Worm (Caenorhabditis elegans) whole organism, young adult: ENCODE measurements around the gene F35E8.7.

Source experiments
- B0035.1 ChIP-seq: sonication (generic microtip); optimal IDR thresholded peaks from 2 replicates; lab custom pipeline; 2016; ENCODE audit warnings: missing genetic modification characterization, mild to moderate bottlenecking, missing compliant biosample characterization, missing genotype, missing genetic modification reagents
- B0261.1 ChIP-seq: sonication (generic microtip); optimal IDR thresholded peaks from 2 replicates; lab custom pipeline; 2016; ENCODE audit warnings: mild to moderate bottlenecking, missing genetic modification characterization, moderate library complexity, missing compliant biosample characterization
- B0336.3 ChIP-seq: fragments of 200-800 bp; sonication (Bioruptor generic); IDR thresholded peaks from 2 replicates; pipeline ENCODE4 v1.3.6; 2022; ENCODE audit warnings: missing genetic modification characterization, missing compliant biosample characterization
- F22D6.2 ChIP-seq: sonication (generic microtip); optimal IDR thresholded peaks from 2 replicates; lab custom pipeline; 2016; ENCODE audit warnings: mild to moderate bottlenecking, missing genetic modification characterization, missing compliant biosample characterization
- F37B4.10 ChIP-seq: fragments of 200-800 bp; sonication (Bioruptor generic); IDR thresholded peaks from 2 replicates; pipeline ENCODE4 v1.3.6; 2022; ENCODE audit warnings: missing genetic modification characterization, missing compliant biosample characterization
- F49E8.2 ChIP-seq: sonication (generic microtip); optimal IDR thresholded peaks from 3 replicates; lab custom pipeline; 2017; ENCODE audit warnings: missing genetic modification characterization, mild to moderate bottlenecking, missing compliant biosample characterization, antibody characterized with exemption, moderate library complexity; ENCODE audit not compliant: insufficient read depth
- K12H6.12 ChIP-seq: fragments of 200-800 bp; sonication (Bioruptor generic); optimal IDR thresholded peaks from 2 replicates; lab custom pipeline; 2018; ENCODE audit warnings: mild to moderate bottlenecking, missing genetic modification characterization, missing compliant biosample characterization
- T07F8.4 ChIP-seq: sonication (generic microtip); optimal IDR thresholded peaks from 2 replicates; lab custom pipeline; 2016; ENCODE audit warnings: mild to moderate bottlenecking, missing genetic modification characterization, moderate library complexity, missing compliant biosample characterization
- Y56A3A.18 ChIP-seq: fragments of 200-800 bp; sonication (Bioruptor generic); IDR thresholded peaks from 2 replicates; pipeline ENCODE4 v1.3.6; 2022; ENCODE audit warnings: missing genetic modification reagents, missing genetic modification characterization, missing compliant biosample characterization
- Y67H2A.10 ChIP-seq: fragments of 200-800 bp; sonication (Bioruptor generic); conservative IDR thresholded peaks from 2 replicates; pipeline ENCODE4 v1.3.6; 2022; ENCODE audit warnings: missing genetic modification reagents, missing genetic modification characterization, missing compliant biosample characterization
- Y95B8A.8 ChIP-seq: fragments of 200-800 bp; sonication (Bioruptor generic); IDR thresholded peaks from 2 replicates; pipeline ENCODE4 v1.3.6; 2022; ENCODE audit warnings: missing genetic modification reagents, missing genetic modification characterization, missing compliant biosample characterization
- akir-1 ChIP-seq: fragments of 200-800 bp; sonication (Bioruptor generic); optimal IDR thresholded peaks from 2 replicates; lab custom pipeline; 2018; ENCODE audit warnings: mild to moderate bottlenecking, missing genetic modification characterization, moderate library complexity, missing compliant biosample characterization
- attf-6 ChIP-seq: fragments of 200-800 bp; sonication (Bioruptor generic); IDR thresholded peaks from 2 replicates; pipeline ENCODE4 v1.3.6; 2022; ENCODE audit warnings: missing genetic modification reagents, missing genetic modification characterization, missing compliant biosample characterization
- ccch-3 ChIP-seq: fragments of 200-800 bp; sonication (Bioruptor generic); optimal IDR thresholded peaks from 2 replicates; lab custom pipeline; 2018; ENCODE audit warnings: mild to moderate bottlenecking, missing genetic modification characterization, missing compliant biosample characterization
- cebp-1 ChIP-seq, 2 experiments: fragments of 200-800 bp in 1 of 2; sonication (Bioruptor generic) in 1 of 2; sonication (generic microtip) in 1 of 2; IDR thresholded peaks in 1 of 2; optimal IDR thresholded peaks in 1 of 2; 2 replicates each; pipeline versions ENCODE4 v1.3.6 to Lab custom; 2017 to 2022; ENCODE audit warnings: missing compliant biosample characterization in 2 of 2, missing genetic modification characterization in 2 of 2, mild to moderate bottlenecking in 1 of 2, missing genetic modification reagents in 1 of 2, moderate library complexity in 1 of 2
- ceh-100 ChIP-seq: fragments of 200-800 bp; sonication (Bioruptor generic); IDR thresholded peaks from 2 replicates; pipeline ENCODE4 v1.3.6; 2022; ENCODE audit warnings: missing genetic modification reagents, missing genetic modification characterization, missing compliant biosample characterization
- ceh-27 ChIP-seq: fragments of 200-800 bp; sonication (Bioruptor generic); optimal IDR thresholded peaks from 2 replicates; lab custom pipeline; 2018; ENCODE audit warnings: mild to moderate bottlenecking, missing genetic modification characterization, moderate library complexity, missing compliant biosample characterization
- ceh-58 ChIP-seq: fragments of 200-800 bp; sonication (Bioruptor generic); IDR thresholded peaks from 2 replicates; pipeline ENCODE4 v1.3.6; 2022; ENCODE audit warnings: missing genetic modification characterization, missing compliant biosample characterization
- ceh-79 ChIP-seq: sonication (generic microtip); optimal IDR thresholded peaks from 2 replicates; lab custom pipeline; 2017; ENCODE audit warnings: mild to moderate bottlenecking, missing genetic modification characterization, missing compliant biosample characterization
- ceh-91 ChIP-seq: fragments of 200-800 bp; sonication (Bioruptor generic); IDR thresholded peaks from 2 replicates; pipeline ENCODE4 v1.3.6; 2022; ENCODE audit warnings: missing genetic modification reagents, missing genetic modification characterization, missing compliant biosample characterization
- chd-7 ChIP-seq: sonication (generic microtip); optimal IDR thresholded peaks from 2 replicates; lab custom pipeline; 2016; ENCODE audit warnings: mild to moderate bottlenecking, missing genetic modification characterization, moderate library complexity, missing compliant biosample characterization
- die-1 ChIP-seq: sonication (generic microtip); optimal IDR thresholded peaks from 2 replicates; lab custom pipeline; 2016; ENCODE audit warnings: missing genotype, mild to moderate bottlenecking, missing genetic modification characterization, missing compliant biosample characterization
- dpl-1 ChIP-seq: fragments of 150-350 bp; optimal IDR thresholded peaks from 2 replicates; lab custom pipeline; 2014; ENCODE audit warnings: missing biosample characterization, missing genetic modification reagents, missing genetic modification characterization
- egrh-3 ChIP-seq: fragments of 200-800 bp; sonication (Bioruptor generic); IDR thresholded peaks from 2 replicates; pipeline ENCODE4 v1.3.6; 2022; ENCODE audit warnings: missing genetic modification reagents, missing genetic modification characterization, missing compliant biosample characterization
- fkh-3 ChIP-seq: sonication (generic microtip); optimal IDR thresholded peaks from 2 replicates; lab custom pipeline; 2016; ENCODE audit warnings: mild to moderate bottlenecking, missing genetic modification characterization, missing compliant biosample characterization
- gei-17 ChIP-seq: fragments of 200-800 bp; sonication (Bioruptor generic); optimal IDR thresholded peaks from 2 replicates; lab custom pipeline; 2018; ENCODE audit warnings: mild to moderate bottlenecking, missing genetic modification characterization, missing compliant biosample characterization
- lag-1 ChIP-seq: fragments of 200-800 bp; sonication (Bioruptor generic); IDR thresholded peaks from 2 replicates; pipeline ENCODE4 v1.3.6; 2022; ENCODE audit warnings: missing genetic modification reagents, missing genetic modification characterization, missing compliant biosample characterization
- let-607 ChIP-seq, 2 experiments: fragments of 200-800 bp in 1 of 2; sonication (Bioruptor generic) in 1 of 2; sonication (generic microtip) in 1 of 2; optimal IDR thresholded peaks; 2 replicates each; lab custom pipeline; 2016 to 2018; ENCODE audit warnings: mild to moderate bottlenecking in 2 of 2, missing compliant biosample characterization in 2 of 2, missing genetic modification characterization in 2 of 2, moderate library complexity in 2 of 2, missing genotype in 1 of 2
- lin-26 ChIP-seq: fragments of 200-800 bp; sonication (Bioruptor generic); IDR thresholded peaks from 2 replicates; pipeline ENCODE4 v1.3.6; 2022; ENCODE audit warnings: missing genetic modification reagents, missing genetic modification characterization, missing compliant biosample characterization
- lin-35 ChIP-seq, 3 experiments: fragments of 150-350 bp in 2 of 3; sonication (generic microtip) in 1 of 3; optimal IDR thresholded peaks; 2 replicates each; lab custom pipeline; 2014 to 2018; ENCODE audit warnings: missing biosample characterization in 3 of 3, missing genetic modification characterization in 3 of 3, missing genetic modification reagents in 3 of 3
- lin-40 ChIP-seq: sonication (generic microtip); optimal IDR thresholded peaks from 2 replicates; lab custom pipeline; 2016; ENCODE audit warnings: missing genetic modification characterization, mild to moderate bottlenecking, missing compliant biosample characterization, missing genotype, missing genetic modification reagents
- madf-3 ChIP-seq: fragments of 200-800 bp; sonication (Bioruptor generic); IDR thresholded peaks from 2 replicates; pipeline ENCODE4 v1.3.6; 2022; ENCODE audit warnings: missing genetic modification reagents, missing genetic modification characterization, missing compliant biosample characterization
- mel-28 ChIP-seq: sonication (generic microtip); optimal IDR thresholded peaks from 2 replicates; lab custom pipeline; 2016; ENCODE audit warnings: borderline replicate concordance, mild to moderate bottlenecking, missing genetic modification characterization, missing compliant biosample characterization
- mxl-1 ChIP-seq: sonication (generic microtip); optimal IDR thresholded peaks from 2 replicates; lab custom pipeline; 2016; ENCODE audit warnings: missing genetic modification characterization, missing compliant biosample characterization
- nhr-120 ChIP-seq: fragments of 200-800 bp; sonication (Bioruptor generic); IDR thresholded peaks from 2 replicates; pipeline ENCODE4 v1.3.6; 2022; ENCODE audit warnings: missing genetic modification characterization, missing compliant biosample characterization
- nhr-80 ChIP-seq: sonication (generic microtip); optimal IDR thresholded peaks from 2 replicates; lab custom pipeline; 2016; ENCODE audit warnings: missing genetic modification characterization, missing compliant biosample characterization
- snpc-3.4 ChIP-seq: sonication (generic microtip); optimal IDR thresholded peaks from 2 replicates; lab custom pipeline; 2017; ENCODE audit warnings: missing genetic modification characterization, mild to moderate bottlenecking, missing compliant biosample characterization, antibody characterized with exemption, moderate library complexity, missing genotype, missing genetic modification reagents
- snpc-4 ChIP-seq, 5 experiments: fragments of 150-350 bp in 1 of 5; sonication (generic microtip) in 4 of 5; optimal IDR thresholded peaks; 2 replicates each; lab custom pipeline; 2014 to 2018; ENCODE audit warnings: missing genetic modification characterization in 5 of 5, missing biosample characterization in 3 of 5, antibody characterized with exemption in 2 of 5, mild to moderate bottlenecking in 2 of 5, missing compliant biosample characterization in 2 of 5, missing genotype in 2 of 5, moderate library complexity in 2 of 5, missing genetic modification reagents in 1 of 5
- tbp1 ChIP-seq: fragments of 200-800 bp; sonication (Bioruptor generic); optimal IDR thresholded peaks from 2 replicates; lab custom pipeline; 2018; ENCODE audit warnings: mild to moderate bottlenecking, missing genetic modification characterization, missing compliant biosample characterization
- ztf-25 ChIP-seq: fragments of 200-800 bp; sonication (Bioruptor generic); IDR thresholded peaks from 2 replicates; pipeline ENCODE4 v1.3.6; 2022; ENCODE audit warnings: missing genetic modification reagents, missing genetic modification characterization, missing compliant biosample characterization
- ztf-26 ChIP-seq: sonication (generic microtip); optimal IDR thresholded peaks from 2 replicates; lab custom pipeline; 2017; ENCODE audit warnings: missing genetic modification characterization, missing compliant biosample characterization
- ztf-28 ChIP-seq: fragments of 200-800 bp; sonication (Bioruptor generic); IDR thresholded peaks from 2 replicates; pipeline ENCODE4 v1.3.6; 2022; ENCODE audit warnings: missing genetic modification reagents, missing genetic modification characterization, missing compliant biosample characterization
- ztf-3 ChIP-seq: fragments of 200-800 bp; sonication (Bioruptor generic); optimal IDR thresholded peaks from 2 replicates; lab custom pipeline; 2018; ENCODE audit warnings: mild to moderate bottlenecking, missing genetic modification characterization, missing compliant biosample characterization

F35E8.7 gene

DNA sequence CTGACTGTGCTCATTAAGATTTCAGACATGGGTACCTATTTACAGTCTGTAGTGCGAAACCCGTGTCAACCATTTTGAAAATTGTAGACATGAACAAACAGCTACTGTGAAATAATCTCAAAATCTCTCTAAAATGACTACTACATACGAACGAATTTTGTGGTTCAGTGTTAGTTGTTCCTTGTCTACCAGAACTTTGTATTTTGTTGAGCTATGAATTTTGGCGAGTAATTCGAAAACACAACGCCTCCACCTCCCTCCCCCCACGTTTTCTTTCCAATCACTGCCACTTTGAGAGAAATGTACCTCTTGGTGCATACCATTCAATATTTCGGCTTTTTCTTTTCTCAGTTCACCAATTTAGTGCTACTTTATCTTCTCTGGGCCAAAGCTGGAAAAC is 21.1 kb upstream of the F35E8.7 start, which contains the start of gene T06C12.11:
T06C12.11 (plus strand) TSS at position 301 of the 400 bp plus-strand sequence.
- TF ChIP-seq ztf-3 (GFP tag; lab: Kevin White, UChicago), result no peak
- no peak for TF ChIP-seq F37B4.10 (GFP tag; lab: Robert Waterston, UW)
- TF ChIP-seq B0336.3 (GFP tag; lab: Robert Waterston, UW), result no peak
- no peak for TF ChIP-seq Y56A3A.18
- no peak for TF ChIP-seq nhr-80 (tag; lab: Kevin White, UChicago)
- TF ChIP-seq attf-6 (GFP tag; lab: Robert Waterston, UW), result no peak
- TF ChIP-seq egrh-3 (GFP tag; lab: Robert Waterston, UW), result no peak
- TF ChIP-seq ceh-79 (tag; lab: Kevin White, UChicago), result no peak
- TF ChIP-seq K12H6.12 (tag; lab: Kevin White, UChicago), result no peak
- no peak for TF ChIP-seq nhr-120
- TF ChIP-seq let-607 (tag; optimal IDR thresholded peaks at IDR 0.05; lab: Kevin White, UChicago), result no peak
- TF ChIP-seq gei-17 (GFP tag; lab: Kevin White, UChicago), result no peak
- no peak for TF ChIP-seq lin-35 (GFP tag; optimal IDR thresholded peaks at IDR 0.05; lab: Kevin White, UChicago)
- no peak for TF ChIP-seq lin-40 (tag; lab: Kevin White, UChicago)

- no peak for TF ChIP-seq chd-7 (tag; lab: Kevin White, UChicago)
- TF ChIP-seq B0035.1 (tag; lab: Kevin White, UChicago), result no peak
- no peak for TF ChIP-seq mxl-1 (tag; lab: Kevin White, UChicago)
- no peak for TF ChIP-seq madf-3 (GFP tag; lab: Robert Waterston, UW)
- TF ChIP-seq dpl-1 (GFP tag; lab: Kevin White, UChicago), result no peak
- TF ChIP-seq Y95B8A.8 (GFP tag; lab: Robert Waterston, UW), result no peak
- no peak for TF ChIP-seq let-607 (tag; optimal IDR thresholded peaks at IDR 0.05; lab: Kevin White, UChicago)
- no peak for TF ChIP-seq ztf-26 (tag; lab: Kevin White, UChicago)
- TF ChIP-seq ceh-27 (GFP tag; lab: Kevin White, UChicago), result no peak
- TF ChIP-seq cebp-1 (GFP tag; IDR thresholded peaks at IDR 0.05; lab: Robert Waterston, UW), result no peak
- TF ChIP-seq cebp-1 (tag; optimal IDR thresholded peaks at IDR 0.05; lab: Kevin White, UChicago), result no peak
- TF ChIP-seq lin-26 (GFP tag; lab: Robert Waterston, UW), result no peak
- no peak for TF ChIP-seq ceh-58 (GFP tag; lab: Robert Waterston, UW)
- no peak for TF ChIP-seq ceh-100 (GFP tag; lab: Robert Waterston, UW)
- no peak for TF ChIP-seq tbp1 (GFP tag; lab: Kevin White, UChicago)
- TF ChIP-seq B0261.1 (tag; lab: Kevin White, UChicago), result no peak
- TF ChIP-seq lin-35 (GFP tag; optimal IDR thresholded peaks at IDR 0.05; lab: Kevin White, UChicago), result no peak
- no peak for TF ChIP-seq akir-1
Observed at ce11 chrV:15896671-15897070, 17.1 kb upstream of the F35E8.7 start, which contains the start of gene nhr-213. Gene nhr-213 (minus strand): TSS chrV:15896771.

DNA sequence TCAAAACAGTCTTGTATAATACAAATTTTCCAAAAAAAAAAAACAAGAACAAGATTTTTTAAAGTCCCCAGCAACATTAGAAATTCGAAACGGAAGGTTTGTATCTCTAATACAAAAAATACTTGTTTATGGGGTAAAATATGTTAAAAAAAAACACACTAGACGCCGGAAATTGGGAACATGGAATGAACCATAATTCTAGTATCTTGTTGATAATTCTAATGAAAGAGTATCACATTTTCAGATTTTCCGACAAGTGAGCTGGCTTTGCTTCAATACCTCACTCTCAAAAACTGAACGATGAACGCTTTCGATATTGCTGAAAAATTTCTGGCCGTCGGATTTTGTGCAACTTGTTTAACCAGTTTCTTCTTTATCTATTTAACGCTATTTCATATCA is 16.1 kb upstream of the F35E8.7 start, which contains the start of gene str-60:
str-60 (plus strand) TSS at position 301 of the 400 bp plus-strand sequence.
- TF ChIP-seq die-1 (tag; lab: Kevin White, UChicago) (no peak), T07F8.4 (tag; lab: Kevin White, UChicago) (no peak), ztf-25 (GFP tag; lab: Robert Waterston, UW) (no peak), lin-35 (GFP tag; optimal IDR thresholded peaks at IDR 0.05; lab: Kevin White, UChicago) (no peak), snpc-3.4 (tag; lab: Kevin White, UChicago) (no peak), ccch-3 (GFP tag; lab: Kevin White, UChicago) (no peak), fkh-3 (tag; lab: Kevin White, UChicago) (no peak), F49E8.2 (tag; lab: Kevin White, UChicago) (no peak), ceh-91 (GFP tag; lab: Robert Waterston, UW) (no peak), snpc-4 (GFP tag; optimal IDR thresholded peaks at IDR 0.05; lab: Kevin White, UChicago) (no peak), snpc-4 (tag; optimal IDR thresholded peaks at IDR 0.05; lab: Kevin White, UChicago) (no peak), mel-28 (tag; lab: Kevin White, UChicago) (no peak), lag-1 (no peak), F22D6.2 (no peak), ztf-28 (no peak), Y67H2A.10 (GFP tag; lab: Robert Waterston, UW) (no peak)
